Worm (Caenorhabditis elegans): ENCODE data around the gene F20C5.5.

DNA sequence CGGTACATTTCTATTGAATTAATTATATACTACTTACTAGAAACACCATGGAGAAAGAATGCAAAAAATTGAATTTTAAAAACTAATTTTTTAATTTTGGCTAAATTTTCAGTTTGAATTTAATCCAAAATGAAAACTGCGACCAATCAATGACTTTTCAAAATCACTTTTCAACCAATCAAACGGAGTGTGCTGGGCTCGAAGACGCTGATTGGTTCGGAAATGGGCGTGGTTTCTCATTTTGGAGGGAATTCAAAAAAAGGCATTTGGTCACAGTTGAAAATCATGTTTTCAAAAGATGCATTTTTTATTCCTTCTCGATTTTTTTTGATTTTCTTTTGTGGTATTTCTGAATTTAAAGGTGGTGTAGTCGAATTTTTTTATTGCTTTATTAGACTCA, 20.5 kb downstream of the F20C5.5 start:
- no peak for TF ChIP-seq ama-1 (optimal IDR thresholded peaks at IDR 0.05)
- TF ChIP-seq ets-7 (tag; optimal IDR thresholded peaks at IDR 0.05) = no peak
- no peak for TF ChIP-seq ceh-13 (GFP tag; optimal IDR thresholded peaks at IDR 0.05)
- no peak for TF ChIP-seq tbx-11 (GFP tag; IDR thresholded peaks at IDR 0.05)
- TF ChIP-seq pes-1 (GFP tag; IDR thresholded peaks at IDR 0.05) = no peak
- TF ChIP-seq tra-4 (tag; optimal IDR thresholded peaks at IDR 0.05) = no peak
- no peak for TF ChIP-seq sea-1 (GFP tag; conservative IDR thresholded peaks at IDR 0.05)
- TF ChIP-seq B0310.2 (tag; optimal IDR thresholded peaks at IDR 0.05) = no peak
- no peak for TF ChIP-seq flt-1 (GFP tag; IDR thresholded peaks at IDR 0.05)
- TF ChIP-seq hnd-1 (tag; optimal IDR thresholded peaks at IDR 0.05) = no peak
- TF ChIP-seq scrt-1 (GFP tag; IDR thresholded peaks at IDR 0.05) = no peak

Measured in whole organism, early embryonic.